Fruit fly (Drosophila melanogaster) whole organism, embryonic: ENCODE results near the gene CG5087.

Source experiments
- Aef1 ChIP-seq: fragments of 200-800 bp; sonication (Bioruptor generic); IDR thresholded peaks from 3 replicates; pipeline ENCODE4 v1.3.6; 2022; ENCODE audit warnings: missing biosample characterization, missing genetic modification characterization
- CG10209 ChIP-seq: fragments of 200-800 bp; sonication (Bioruptor generic); optimal IDR thresholded peaks from 3 replicates; lab custom pipeline; 2017; ENCODE audit warnings: missing biosample characterization, mild to moderate bottlenecking, missing genetic modification characterization, missing genetic modification reagents
- CG10979 ChIP-seq: fragments of 200-800 bp; sonication (Bioruptor generic); optimal IDR thresholded peaks from 2 replicates; lab custom pipeline; 2018; ENCODE audit warnings: missing biosample characterization, mild to moderate bottlenecking, missing genetic modification characterization, moderate library complexity
- CG14710 ChIP-seq: fragments of 200-800 bp; sonication (Bioruptor generic); optimal IDR thresholded peaks from 3 replicates; lab custom pipeline; 2019; ENCODE audit warnings: missing biosample characterization, mild to moderate bottlenecking, missing genetic modification characterization, moderate library complexity
- CG15479 ChIP-seq: fragments of 200-800 bp; sonication (Bioruptor generic); optimal IDR thresholded peaks from 3 replicates; lab custom pipeline; 2019; ENCODE audit warnings: missing biosample characterization, mild to moderate bottlenecking, missing genetic modification characterization, moderate library complexity
- CG18011 ChIP-seq: fragments of 200-800 bp; sonication (Bioruptor generic); optimal IDR thresholded peaks from 2 replicates; lab custom pipeline; 2017; ENCODE audit warnings: missing biosample characterization, missing genetic modification characterization, mild to moderate bottlenecking, moderate library complexity, missing genotype
- CG1832 ChIP-seq: fragments of 200-800 bp; sonication (Bioruptor generic); optimal IDR thresholded peaks from 2 replicates; lab custom pipeline; 2017; ENCODE audit warnings: missing biosample characterization, mild to moderate bottlenecking, missing genetic modification characterization, inconsistent platforms
- CG2199 ChIP-seq: fragments of 200-800 bp; sonication (Bioruptor generic); IDR thresholded peaks from 3 replicates; pipeline ENCODE4 v1.3.6; 2022; ENCODE audit warnings: missing biosample characterization, missing genetic modification characterization
- CG4360 ChIP-seq: fragments of 200-800 bp; sonication (Bioruptor generic); IDR thresholded peaks from 2 replicates; pipeline ENCODE4 v1.3.6; 2022; ENCODE audit warnings: missing biosample characterization, missing genetic modification characterization
- CG4404 ChIP-seq: fragments of 200-800 bp; sonication (Bioruptor generic); IDR thresholded peaks from 2 replicates; pipeline ENCODE4 v1.3.6; 2022; ENCODE audit warnings: missing biosample characterization, missing genetic modification characterization
- CG4730 ChIP-seq: fragments of 200-800 bp; sonication (Bioruptor generic); IDR thresholded peaks from 2 replicates; pipeline ENCODE4 v1.3.6; 2022; ENCODE audit warnings: missing biosample characterization, missing genetic modification characterization
- CG5180 ChIP-seq: fragments of 200-800 bp; sonication (Bioruptor generic); optimal IDR thresholded peaks from 3 replicates; lab custom pipeline; 2017; ENCODE audit warnings: missing biosample characterization, missing genetic modification characterization, mild to moderate bottlenecking, moderate library complexity, missing genetic modification reagents
- CG6689 ChIP-seq: fragments of 200-800 bp; sonication (Bioruptor generic); IDR thresholded peaks from 2 replicates; pipeline ENCODE4 v1.3.6; 2022; ENCODE audit warnings: missing biosample characterization, missing genetic modification characterization
- CG8290 ChIP-seq, 3 experiments: fragments of 200-800 bp; sonication (Bioruptor generic); optimal IDR thresholded peaks; 2 replicates each; lab custom pipeline; 2016 to 2019; ENCODE audit warnings: missing biosample characterization in 3 of 3, missing genetic modification characterization in 3 of 3, mild to moderate bottlenecking in 2 of 3, moderate library complexity in 1 of 3
- CG8765 ChIP-seq: fragments of 200-800 bp; sonication (Bioruptor generic); IDR thresholded peaks from 2 replicates; pipeline ENCODE4 v1.3.6; 2022; ENCODE audit warnings: missing biosample characterization, missing genetic modification characterization
- CG9932 ChIP-seq: fragments of 200-800 bp; sonication (Bioruptor generic); IDR thresholded peaks from 2 replicates; pipeline ENCODE4 v1.3.6; 2022; ENCODE audit warnings: missing biosample characterization, missing genetic modification characterization
- Dbx ChIP-seq: fragments of 200-800 bp; sonication (Bioruptor generic); IDR thresholded peaks from 3 replicates; pipeline ENCODE4 v1.3.6; 2022; ENCODE audit warnings: missing biosample characterization, missing genetic modification characterization
- Elba2 ChIP-seq: fragments of 200-800 bp; sonication (Bioruptor generic); optimal IDR thresholded peaks from 3 replicates; lab custom pipeline; 2016; ENCODE audit warnings: missing biosample characterization, missing genetic modification characterization
- Hmr ChIP-seq: fragments of 200-800 bp; sonication (Bioruptor generic); optimal IDR thresholded peaks from 3 replicates; lab custom pipeline; 2017; ENCODE audit warnings: mild to moderate bottlenecking, missing biosample characterization, missing genetic modification reagents, missing genetic modification characterization
- Lhr ChIP-seq: fragments of 200-800 bp; sonication (Bioruptor generic); optimal IDR thresholded peaks from 3 replicates; lab custom pipeline; 2017; ENCODE audit warnings: mild to moderate bottlenecking, missing biosample characterization, missing genetic modification reagents, missing genetic modification characterization
- Lim3 ChIP-seq: fragments of 200-800 bp; sonication (Bioruptor generic); IDR thresholded peaks from 2 replicates; pipeline ENCODE4 v1.3.6; 2022; ENCODE audit warnings: missing biosample characterization, missing genetic modification characterization
- MBD-R2 ChIP-seq: fragments of 200-800 bp; sonication (Bioruptor generic); IDR thresholded peaks from 2 replicates; pipeline ENCODE4 v1.3.6; 2022; ENCODE audit warnings: missing biosample characterization, missing genetic modification characterization
- Mes4 ChIP-seq: fragments of 200-800 bp; sonication (Bioruptor generic); optimal IDR thresholded peaks from 2 replicates; lab custom pipeline; 2016; ENCODE audit warnings: missing biosample characterization, missing genetic modification characterization
- Nf-YC ChIP-seq: fragments of 200-800 bp; optimal IDR thresholded peaks from 3 replicates; lab custom pipeline; 2019; ENCODE audit warnings: missing biosample characterization, mild to moderate bottlenecking, missing genetic modification characterization, moderate library complexity
- Oaz ChIP-seq: fragments of 200-800 bp; sonication (Bioruptor generic); IDR thresholded peaks from 2 replicates; pipeline ENCODE4 v1.3.6; 2022; ENCODE audit warnings: missing biosample characterization, missing genetic modification characterization
- Pdp1 ChIP-seq, 2 experiments: fragments of 200-800 bp; sonication (Bioruptor generic); optimal IDR thresholded peaks; 3 replicates each; lab custom pipeline; 2016; ENCODE audit warnings: missing biosample characterization in 2 of 2, missing genetic modification characterization in 2 of 2, mild to moderate bottlenecking in 1 of 2, moderate library complexity in 1 of 2
- Scr ChIP-seq: fragments of 200-800 bp; sonication (Bioruptor generic); IDR thresholded peaks from 2 replicates; pipeline ENCODE4 v1.3.6; 2022; ENCODE audit warnings: missing biosample characterization, missing genetic modification characterization; ENCODE audit not compliant: partially characterized antibody
- Sin3A ChIP-seq: fragments of >200 bp; optimal IDR thresholded peaks from 2 replicates; lab custom pipeline; 2018
- Sry-δ ChIP-seq: fragments of 200-800 bp; sonication (Bioruptor generic); optimal IDR thresholded peaks from 2 replicates; lab custom pipeline; 2016; ENCODE audit warnings: missing biosample characterization, missing genetic modification characterization
- ap ChIP-seq: fragments of 200-800 bp; sonication (Bioruptor generic); IDR thresholded peaks from 2 replicates; pipeline ENCODE4 v1.3.6; 2022; ENCODE audit warnings: missing biosample characterization, missing genetic modification characterization
- bigmax ChIP-seq: fragments of 200-800 bp; sonication (Bioruptor generic); optimal IDR thresholded peaks from 2 replicates; lab custom pipeline; 2018; ENCODE audit warnings: missing biosample characterization, mild to moderate bottlenecking, missing genetic modification characterization
- cad ChIP-seq: fragments of >200 bp; optimal IDR thresholded peaks from 2 replicates; lab custom pipeline; 2017; ENCODE audit warnings: missing biosample characterization, missing genetic modification characterization
- cwo ChIP-seq: fragments of 200-800 bp; sonication (Bioruptor generic); optimal IDR thresholded peaks from 3 replicates; lab custom pipeline; 2017; ENCODE audit warnings: missing biosample characterization, missing genetic modification characterization, mild to moderate bottlenecking, moderate library complexity, missing genetic modification reagents
- dimm ChIP-seq: fragments of 200-800 bp; sonication (Bioruptor generic); IDR thresholded peaks from 2 replicates; pipeline ENCODE4 v1.3.6; 2022; ENCODE audit warnings: missing biosample characterization, missing genetic modification characterization
- ems ChIP-seq: fragments of 200-800 bp; sonication (Bioruptor generic); optimal IDR thresholded peaks from 3 replicates; lab custom pipeline; 2016; ENCODE audit warnings: missing biosample characterization, missing genetic modification characterization
- grn ChIP-seq: fragments of 200-800 bp; sonication (Bioruptor generic); optimal IDR thresholded peaks from 3 replicates; lab custom pipeline; 2017; ENCODE audit warnings: missing biosample characterization, missing genetic modification characterization
- gro ChIP-seq: fragments of 200-800 bp; sonication (Bioruptor generic); optimal IDR thresholded peaks from 2 replicates; lab custom pipeline; 2016; ENCODE audit warnings: missing biosample characterization, missing genetic modification characterization
- ken ChIP-seq: fragments of 200-800 bp; sonication (Bioruptor generic); IDR thresholded peaks from 3 replicates; pipeline ENCODE4 v1.3.6; 2022; ENCODE audit warnings: missing biosample characterization, missing genetic modification characterization
- lbe ChIP-seq: fragments of 200-800 bp; sonication (Bioruptor generic); optimal IDR thresholded peaks from 2 replicates; lab custom pipeline; 2016; ENCODE audit warnings: missing biosample characterization, mild to moderate bottlenecking, missing genetic modification characterization
- oc ChIP-seq: fragments of 200-800 bp; sonication (Bioruptor generic); optimal IDR thresholded peaks from 2 replicates; lab custom pipeline; 2018; ENCODE audit warnings: missing biosample characterization, mild to moderate bottlenecking, missing genetic modification characterization, moderate library complexity
- odd ChIP-seq: fragments of 200-800 bp; sonication (Bioruptor generic); optimal IDR thresholded peaks from 2 replicates; lab custom pipeline; 2017; ENCODE audit warnings: missing biosample characterization, mild to moderate bottlenecking, missing genetic modification characterization
- salm ChIP-seq: fragments of 200-800 bp; sonication (Bioruptor generic); optimal IDR thresholded peaks from 2 replicates; lab custom pipeline; 2018; ENCODE audit warnings: missing biosample characterization, mild to moderate bottlenecking, missing genetic modification characterization
- scrt ChIP-seq: fragments of 200-800 bp; sonication (Bioruptor generic); optimal IDR thresholded peaks from 2 replicates; lab custom pipeline; 2018; ENCODE audit warnings: missing biosample characterization, mild to moderate bottlenecking, missing genetic modification characterization, moderate library complexity
- toy ChIP-seq: fragments of 200-800 bp; sonication (Bioruptor generic); IDR thresholded peaks from 2 replicates; pipeline ENCODE4 v1.3.6; 2022; ENCODE audit warnings: missing biosample characterization, missing genetic modification characterization
- ttk ChIP-seq: fragments of 200-800 bp; sonication (Bioruptor generic); IDR thresholded peaks from 2 replicates; pipeline ENCODE4 v2.1.2; 2022; ENCODE audit warnings: missing biosample characterization, missing genetic modification characterization
- zen ChIP-seq: fragments of 200-800 bp; sonication (Bioruptor generic); optimal IDR thresholded peaks from 3 replicates; lab custom pipeline; 2018; ENCODE audit warnings: missing biosample characterization, mild to moderate bottlenecking, missing genetic modification characterization, moderate library complexity

CG5087 gene

dm6 chr3L:9033999-9034626 is 36.1 kb downstream of the CG5087 start (continued):
- TF ChIP-seq CG6689 (GFP tag; lab: Robert Waterston, UW) (peak; percentile 82), scrt (GFP tag; lab: Kevin White, UChicago) (peak; percentile 32), ems (no peak), toy (GFP tag; lab: Robert Waterston, UW) (no peak), MBD-R2 (GFP tag; lab: Robert Waterston, UW) (no peak), Oaz (GFP tag; lab: Robert Waterston, UW) (no peak), bigmax (GFP tag; lab: Kevin White, UChicago) (no peak), Lhr (GFP tag; lab: Kevin White, UChicago) (no peak), Hmr (GFP tag; lab: Kevin White, UChicago) (no peak), CG10979 (tag; lab: Kevin White, UChicago) (peak; percentile 91), Aef1 (GFP tag; lab: Robert Waterston, UW) (peak; percentile 48; the same call in 2 of the 3 replicates), Sin3A (no peak), Dbx (no peak), Elba2 (GFP tag; lab: Kevin White, UChicago) (no peak), salm (tag; lab: Kevin White, UChicago) (no peak), CG5180 (GFP tag; lab: Kevin White, UChicago) (peak; percentile 43), oc (no peak), CG4404 (GFP tag; lab: Robert Waterston, UW) (peak; percentile 78), CG4730 (GFP tag; lab: Robert Waterston, UW) (peak; percentile 59)

dm6 chr3L:9037608-9038007 is 39.6 kb downstream of the CG5087 start:
- TF ChIP-seq Nf-YC (tag; lab: Kevin White, UChicago) (no peak), zen (tag; lab: Kevin White, UChicago) (peak; percentile 78), CG15479 (GFP tag; lab: Kevin White, UChicago) (peak; percentile 83), grn (GFP tag; lab: Kevin White, UChicago) (peak; percentile 59)

- no peak for TF ChIP-seq ttk
- TF ChIP-seq zen (tag; lab: Kevin White, UChicago): peak; percentile 88
- TF ChIP-seq cwo (GFP tag; lab: Kevin White, UChicago): no peak
- no peak for TF ChIP-seq ken (GFP tag; lab: Robert Waterston, UW)
- peak; percentile 58 for TF ChIP-seq cad (GFP tag; lab: Kevin White, UChicago)
- no peak for TF ChIP-seq CG9932 (GFP tag; lab: Robert Waterston, UW)
These were observed 41.2 kb downstream of the CG5087 start for dm6 chr3L:9039189-9039588.

- TF ChIP-seq Mes4 (GFP tag; lab: Kevin White, UChicago) (no peak), CG14710 (tag; lab: Kevin White, UChicago) (no peak), Pdp1 (GFP tag; optimal IDR thresholded peaks at IDR 0.05; lab: Kevin White, UChicago) (peak in 1 of 2 experiments; percentile 13), ap (no peak), salm (tag; lab: Kevin White, UChicago) (no peak), Scr (GFP tag; lab: Robert Waterston, UW) (peak; percentile 30; the same call in 1 of the 2 replicates), CG2199 (GFP tag; lab: Robert Waterston, UW) (0 out of 3 replicates have a peak, but pooled peaks have one; percentile 40), Sry-δ (GFP tag; lab: Kevin White, UChicago) (no peak), dimm (GFP tag; lab: Robert Waterston, UW) (no peak), CG10209 (GFP tag; lab: Kevin White, UChicago) (no peak), CG8290 (GFP tag; optimal IDR thresholded peaks at IDR 0.05; lab: Kevin White, UChicago) (no peak), CG8290 (tag; optimal IDR thresholded peaks at IDR 0.05; lab: Kevin White, UChicago) (no peak), odd (GFP tag; lab: Kevin White, UChicago) (no peak), Lim3 (GFP tag; lab: Robert Waterston, UW) (no peak), CG1832 (GFP tag; lab: Kevin White, UChicago) (peak; percentile 90), CG8765 (GFP tag; lab: Robert Waterston, UW) (peak; percentile 20; the same call in 1 of the 2 replicates), CG18011 (GFP tag; lab: Kevin White, UChicago) (no peak), lbe (no peak), CG4360 (GFP tag; lab: Robert Waterston, UW) (no peak), gro (GFP tag; lab: Kevin White, UChicago) (no peak)
These were observed 43.1 kb downstream of the CG5087 start, which contains the start of gene Doc1 for dm6 chr3L:9041042-9041477. Gene Doc1 (plus strand): TSS chr3L:9041375.
